Worm (Caenorhabditis elegans): ENCODE measurements around the gene col-127.

DNA sequence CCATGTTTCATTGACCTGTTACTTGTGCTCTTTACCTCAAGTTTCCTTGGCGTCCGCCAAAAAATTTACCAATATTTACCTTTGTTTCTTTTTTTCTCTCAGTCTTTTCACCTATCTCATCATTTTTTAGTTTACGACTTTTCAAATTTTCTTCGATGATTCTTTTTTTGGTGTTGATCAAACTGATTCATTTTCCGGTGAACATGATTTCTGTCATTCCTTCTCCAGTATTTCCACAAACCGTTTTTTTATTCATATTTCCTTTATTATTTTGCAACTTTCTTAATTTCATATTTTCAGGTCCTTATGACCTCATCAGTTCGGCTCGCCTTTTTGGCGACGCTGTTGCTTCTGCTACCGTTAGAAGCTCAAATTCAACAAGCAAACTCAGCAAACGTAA is 21.5 kb upstream of the col-127 start, which contains the start of gene F54D1.6:
- TF ChIP-seq R02D3.7 (tag; optimal IDR thresholded peaks at IDR 0.05) (no peak), F44E2.7 (GFP tag; IDR thresholded peaks at IDR 0.05) (no peak), ama-1 (optimal IDR thresholded peaks at IDR 0.05) (no peak), nhr-77 (tag; optimal IDR thresholded peaks at IDR 0.05) (no peak), zag-1 (tag; optimal IDR thresholded peaks at IDR 0.05) (no peak), daf-19 (GFP tag; conservative IDR thresholded peaks at IDR 0.05) (no peak), nhr-25 (tag; optimal IDR thresholded peaks at IDR 0.05; ENCODE audit: borderline replicate concordance, insufficient read depth) (no peak)
